Fruit fly (Drosophila melanogaster) whole organism, embryonic: ENCODE measurements around the gene AGO2.
A peak's percentile ranks its signal among the peaks of the same experiment; 100 is the strongest.

ENCODE experiments used
- Atf3 ChIP-seq: fragments of 200-800 bp; sonication (Bioruptor generic); optimal IDR thresholded peaks from 3 replicates; lab custom pipeline; 2016; ENCODE audit warnings: missing biosample characterization, missing genetic modification characterization
- BtbVII ChIP-seq: fragments of 200-800 bp; sonication (Bioruptor generic); optimal IDR thresholded peaks from 3 replicates; lab custom pipeline; 2017; ENCODE audit warnings: missing biosample characterization, mild to moderate bottlenecking, missing genetic modification characterization
- CG10147 ChIP-seq: fragments of 200-800 bp; sonication (Bioruptor generic); optimal IDR thresholded peaks from 2 replicates; lab custom pipeline; 2019; ENCODE audit warnings: missing biosample characterization, mild to moderate bottlenecking, missing genetic modification characterization, moderate library complexity
- CG10431 ChIP-seq: fragments of 200-800 bp; sonication (Bioruptor generic); optimal IDR thresholded peaks from 3 replicates; lab custom pipeline; 2018; ENCODE audit warnings: missing biosample characterization, mild to moderate bottlenecking, missing genetic modification characterization
- CG10543 ChIP-seq: fragments of 200-800 bp; sonication (Bioruptor generic); optimal IDR thresholded peaks from 3 replicates; lab custom pipeline; 2017; ENCODE audit warnings: missing biosample characterization, mild to moderate bottlenecking, missing genetic modification characterization, moderate library complexity
- CG12155 ChIP-seq: fragments of 200-800 bp; sonication (Bioruptor generic); optimal IDR thresholded peaks from 3 replicates; lab custom pipeline; 2016; ENCODE audit warnings: missing biosample characterization, missing genetic modification characterization
- CG12299 ChIP-seq: fragments of 200-800 bp; sonication (Bioruptor generic); optimal IDR thresholded peaks from 2 replicates; lab custom pipeline; 2018; ENCODE audit warnings: missing biosample characterization, mild to moderate bottlenecking, missing genetic modification characterization
- CG13624 ChIP-seq: fragments of 200-800 bp; sonication (Bioruptor generic); optimal IDR thresholded peaks from 2 replicates; lab custom pipeline; 2016; ENCODE audit warnings: missing biosample characterization, missing genetic modification characterization
- CG13775 ChIP-seq: fragments of 200-800 bp; sonication (Bioruptor generic); optimal IDR thresholded peaks from 3 replicates; lab custom pipeline; 2017; ENCODE audit warnings: missing biosample characterization, mild to moderate bottlenecking, missing genetic modification characterization
- CG17186 ChIP-seq: fragments of 200-800 bp; sonication (Bioruptor generic); optimal IDR thresholded peaks from 3 replicates; lab custom pipeline; 2017; ENCODE audit warnings: missing biosample characterization, missing genetic modification reagents, missing genetic modification characterization
- CG18764 ChIP-seq: fragments of 200-800 bp; sonication (Bioruptor generic); optimal IDR thresholded peaks from 3 replicates; lab custom pipeline; 2016; ENCODE audit warnings: missing biosample characterization, missing genetic modification characterization
- CG2120 ChIP-seq: fragments of 200-800 bp; sonication (Bioruptor generic); optimal IDR thresholded peaks from 3 replicates; lab custom pipeline; 2016; ENCODE audit warnings: missing biosample characterization, missing genetic modification characterization
- CG30020 ChIP-seq: fragments of 200-800 bp; optimal IDR thresholded peaks from 2 replicates; lab custom pipeline; 2019; ENCODE audit warnings: missing biosample characterization, mild to moderate bottlenecking, missing genetic modification characterization, moderate library complexity
- CG31365 ChIP-seq: fragments of 200-800 bp; sonication (Bioruptor generic); optimal IDR thresholded peaks from 2 replicates; lab custom pipeline; 2018; ENCODE audit warnings: missing biosample characterization, mild to moderate bottlenecking, missing genetic modification characterization
- CG34376 ChIP-seq: fragments of 200-800 bp; sonication (Bioruptor generic); optimal IDR thresholded peaks from 2 replicates; lab custom pipeline; 2018; ENCODE audit warnings: missing biosample characterization, mild to moderate bottlenecking, missing genetic modification characterization
- CG3995 ChIP-seq: fragments of 200-800 bp; sonication (Bioruptor generic); optimal IDR thresholded peaks from 3 replicates; lab custom pipeline; 2016; ENCODE audit warnings: missing biosample characterization, missing genetic modification characterization
- CG4617 ChIP-seq: fragments of 200-800 bp; sonication (Bioruptor generic); optimal IDR thresholded peaks from 3 replicates; lab custom pipeline; 2016; ENCODE audit warnings: missing biosample characterization, missing genetic modification characterization, borderline replicate concordance
- CG4820 ChIP-seq: fragments of 200-800 bp; sonication (Bioruptor generic); optimal IDR thresholded peaks from 3 replicates; lab custom pipeline; 2016; ENCODE audit warnings: missing biosample characterization, missing genetic modification characterization
- CG6272 ChIP-seq: fragments of 200-800 bp; sonication (Bioruptor generic); IDR thresholded peaks from 2 replicates; pipeline ENCODE4 v1.3.6; 2022; ENCODE audit warnings: missing biosample characterization, missing genetic modification characterization
- CG8944 ChIP-seq: fragments of 200-800 bp; sonication (Bioruptor generic); optimal IDR thresholded peaks from 3 replicates; lab custom pipeline; 2016; ENCODE audit warnings: missing biosample characterization, missing genetic modification characterization
- CG9437 ChIP-seq: fragments of 200-800 bp; sonication (Bioruptor generic); optimal IDR thresholded peaks from 2 replicates; lab custom pipeline; 2018; ENCODE audit warnings: missing biosample characterization, mild to moderate bottlenecking, missing genetic modification characterization
- CG9727 ChIP-seq: fragments of 200-800 bp; sonication (Bioruptor generic); optimal IDR thresholded peaks from 3 replicates; lab custom pipeline; 2017; ENCODE audit warnings: missing biosample characterization, mild to moderate bottlenecking, missing genetic modification characterization
- CG9797 ChIP-seq: fragments of 200-800 bp; sonication (Bioruptor generic); optimal IDR thresholded peaks from 3 replicates; lab custom pipeline; 2018; ENCODE audit warnings: missing biosample characterization, mild to moderate bottlenecking, missing genetic modification characterization
- Chrac-16 ChIP-seq: fragments of 200-800 bp; sonication (Bioruptor generic); optimal IDR thresholded peaks from 3 replicates; lab custom pipeline; 2016; ENCODE audit warnings: missing biosample characterization, missing genetic modification characterization
- CrebB ChIP-seq: fragments of 200-800 bp; sonication (Bioruptor generic); optimal IDR thresholded peaks from 3 replicates; lab custom pipeline; 2018; ENCODE audit warnings: missing biosample characterization, mild to moderate bottlenecking, missing genetic modification characterization
- Dad ChIP-seq: fragments of 200-800 bp; sonication (Bioruptor generic); optimal IDR thresholded peaks from 3 replicates; lab custom pipeline; 2016; ENCODE audit warnings: missing biosample characterization, missing genetic modification characterization
- Dfd ChIP-seq, 2 experiments: fragments of >200 bp; optimal IDR thresholded peaks; 2 replicates each; lab custom pipeline; 2017; ENCODE audit warnings: missing biosample characterization in 2 of 2, missing genetic modification characterization in 2 of 2
- Fer2 ChIP-seq: fragments of 200-800 bp; sonication (Bioruptor generic); optimal IDR thresholded peaks from 2 replicates; lab custom pipeline; 2018; ENCODE audit warnings: missing biosample characterization, mild to moderate bottlenecking, missing genetic modification characterization, moderate library complexity
- Gsc ChIP-seq: fragments of 200-800 bp; sonication (Bioruptor generic); IDR thresholded peaks from 2 replicates; pipeline ENCODE4 v1.3.6; 2022; ENCODE audit warnings: missing biosample characterization, missing genetic modification characterization
- HLH3B ChIP-seq: fragments of 200-800 bp; sonication (Bioruptor generic); IDR thresholded peaks from 2 replicates; pipeline ENCODE4 v1.3.6; 2022; ENCODE audit warnings: missing biosample characterization, missing genetic modification characterization
- Mrtf ChIP-seq: fragments of 200-800 bp; sonication (Bioruptor generic); IDR thresholded peaks from 3 replicates; pipeline ENCODE4 v1.3.6; 2022; ENCODE audit warnings: missing biosample characterization, missing genetic modification characterization
- NFAT ChIP-seq: fragments of 200-800 bp; sonication (Bioruptor generic); IDR thresholded peaks from 2 replicates; pipeline ENCODE4 v1.3.6; 2022; ENCODE audit warnings: missing biosample characterization, missing genetic modification characterization
- Pdp1 ChIP-seq, 2 experiments: fragments of 200-800 bp; sonication (Bioruptor generic); optimal IDR thresholded peaks; 3 replicates each; lab custom pipeline; 2016; ENCODE audit warnings: missing biosample characterization in 2 of 2, missing genetic modification characterization in 2 of 2, mild to moderate bottlenecking in 1 of 2, moderate library complexity in 1 of 2
- Vsx1 ChIP-seq: fragments of 200-800 bp; sonication (Bioruptor generic); optimal IDR thresholded peaks from 2 replicates; lab custom pipeline; 2017; ENCODE audit warnings: missing biosample characterization, mild to moderate bottlenecking, missing genetic modification characterization, missing genetic modification reagents
- ac ChIP-seq: fragments of 200-800 bp; sonication (Bioruptor generic); optimal IDR thresholded peaks from 3 replicates; lab custom pipeline; 2017; ENCODE audit warnings: missing biosample characterization, mild to moderate bottlenecking, missing genetic modification characterization
- ap ChIP-seq: fragments of 200-800 bp; sonication (Bioruptor generic); IDR thresholded peaks from 2 replicates; pipeline ENCODE4 v1.3.6; 2022; ENCODE audit warnings: missing biosample characterization, missing genetic modification characterization
- az2 ChIP-seq: fragments of 200-800 bp; sonication (Bioruptor generic); optimal IDR thresholded peaks from 3 replicates; lab custom pipeline; 2016; ENCODE audit warnings: missing biosample characterization, missing genetic modification characterization
- cad ChIP-seq: fragments of >200 bp; optimal IDR thresholded peaks from 2 replicates; lab custom pipeline; 2017; ENCODE audit warnings: missing biosample characterization, missing genetic modification characterization
- dmrt11E ChIP-seq: fragments of 200-800 bp; sonication (Bioruptor generic); optimal IDR thresholded peaks from 3 replicates; lab custom pipeline; 2018; ENCODE audit warnings: missing biosample characterization, mild to moderate bottlenecking, missing genetic modification characterization, moderate library complexity
- ftz-f1 ChIP-seq: fragments of 200-800 bp; sonication (Bioruptor generic); optimal IDR thresholded peaks from 2 replicates; lab custom pipeline; 2016; ENCODE audit warnings: missing biosample characterization, missing genetic modification characterization
- hbn ChIP-seq: fragments of 200-800 bp; sonication (Bioruptor generic); IDR thresholded peaks from 2 replicates; pipeline ENCODE4 v1.3.6; 2022; ENCODE audit warnings: missing biosample characterization, missing genetic modification characterization; ENCODE audit not compliant: partially characterized antibody
- kah ChIP-seq: fragments of 200-800 bp; sonication (Bioruptor generic); optimal IDR thresholded peaks from 2 replicates; lab custom pipeline; 2018; ENCODE audit warnings: missing biosample characterization, mild to moderate bottlenecking, missing genetic modification characterization
- kay ChIP-seq: fragments of 200-800 bp; sonication (Bioruptor generic); optimal IDR thresholded peaks from 2 replicates; lab custom pipeline; 2016; ENCODE audit warnings: missing biosample characterization, missing genetic modification characterization
- kni ChIP-seq: fragments of 200-800 bp; sonication (Bioruptor generic); optimal IDR thresholded peaks from 3 replicates; lab custom pipeline; 2017; ENCODE audit warnings: mild to moderate bottlenecking, missing biosample characterization, missing genetic modification reagents, missing genetic modification characterization
- shn ChIP-seq: fragments of 200-800 bp; sonication (Bioruptor generic); optimal IDR thresholded peaks from 3 replicates; lab custom pipeline; 2016; ENCODE audit warnings: missing biosample characterization, missing genetic modification characterization
- sqz ChIP-seq: fragments of 200-800 bp; sonication (Bioruptor generic); optimal IDR thresholded peaks from 3 replicates; lab custom pipeline; 2018; ENCODE audit warnings: missing biosample characterization, mild to moderate bottlenecking, missing genetic modification characterization
- sug ChIP-seq: fragments of 200-800 bp; optimal IDR thresholded peaks from 2 replicates; lab custom pipeline; 2019; ENCODE audit warnings: missing biosample characterization, mild to moderate bottlenecking, missing genetic modification characterization, moderate library complexity
- tgo ChIP-seq: fragments of 200-800 bp; sonication (Bioruptor generic); IDR thresholded peaks from 3 replicates; pipeline ENCODE4 v1.3.6; 2022; ENCODE audit warnings: missing biosample characterization, missing genetic modification characterization
- vfl ChIP-seq: fragments of 200-800 bp; sonication (Bioruptor generic); optimal IDR thresholded peaks from 2 replicates; lab custom pipeline; 2016; ENCODE audit warnings: missing biosample characterization, missing genetic modification characterization
- wek ChIP-seq: fragments of 200-800 bp; sonication (Bioruptor generic); optimal IDR thresholded peaks from 3 replicates; lab custom pipeline; 2018; ENCODE audit warnings: missing biosample characterization, mild to moderate bottlenecking, missing genetic modification characterization, moderate library complexity
- yki ChIP-seq: fragments of >200 bp; optimal IDR thresholded peaks from 3 replicates; lab custom pipeline; 2018

The AGO2 gene

dm6 chr3L:15508233-15508632, 45.7 kb upstream of the AGO2 start, which contains the start of gene CG7841 (continued):
- TF ChIP-seq CG13624 (GFP tag; lab: Kevin White, UChicago) (peak; percentile 97), CG4820 (GFP tag; lab: Kevin White, UChicago) (peak; percentile 100), BtbVII (GFP tag; lab: Kevin White, UChicago) (peak; percentile 99), CrebB (tag; lab: Kevin White, UChicago) (peak; percentile 99), Pdp1 (GFP tag; optimal IDR thresholded peaks at IDR 0.05; lab: Kevin White, UChicago) (peak; percentile 93 to 97), ap (GFP tag; lab: Robert Waterston, UW) (peak; percentile 94; the same call in 1 of the 2 replicates), kay (GFP tag; lab: Kevin White, UChicago) (peak; percentile 93), CG12155 (GFP tag; lab: Kevin White, UChicago) (peak; percentile 94), CG4617 (GFP tag; lab: Kevin White, UChicago) (peak; percentile 82), sug (peak; percentile 99), CG9797 (GFP tag; lab: Kevin White, UChicago) (peak; percentile 66), Vsx1 (GFP tag; lab: Kevin White, UChicago) (peak; percentile 95), Mrtf (GFP tag; lab: Robert Waterston, UW) (no peak; the same call in 2 of the 3 replicates), yki (lab: Kevin White, UChicago) (peak; percentile 51), tgo (GFP tag; lab: Robert Waterston, UW) (peak; percentile 95), vfl (peak; percentile 96), hbn (GFP tag; lab: Robert Waterston, UW) (no peak), CG9727 (GFP tag; lab: Kevin White, UChicago) (peak; percentile 99), CG3995 (peak; percentile 80), Fer2 (tag; lab: Kevin White, UChicago) (peak; percentile 96), CG2120 (peak; percentile 98), CG17186 (GFP tag; lab: Kevin White, UChicago) (peak; percentile 85), CG12299 (peak; percentile 99), CG10543 (GFP tag; lab: Kevin White, UChicago) (peak; percentile 99), Atf3 (GFP tag; lab: Kevin White, UChicago) (peak; percentile 94), sqz (GFP tag; lab: Kevin White, UChicago) (peak; percentile 97), CG6272 (GFP tag; lab: Robert Waterston, UW) (no peak; the same call in 1 of the 2 replicates), ftz-f1 (GFP tag; lab: Kevin White, UChicago) (peak; percentile 66), CG34376 (peak; percentile 99), NFAT (no peak; the same call in 1 of the 2 replicates), Gsc (GFP tag; lab: Robert Waterston, UW) (no peak), CG10431 (GFP tag; lab: Kevin White, UChicago) (peak; percentile 96), CG31365 (tag; lab: Kevin White, UChicago) (peak; percentile 94), shn (peak; percentile 96), dmrt11E (peak; percentile 99), ac (GFP tag; lab: Kevin White, UChicago) (peak; percentile 95), az2 (GFP tag; lab: Kevin White, UChicago) (peak; percentile 97), CG30020 (tag; lab: Kevin White, UChicago) (peak; percentile 89), CG8944 (peak; percentile 93), cad (GFP tag; lab: Kevin White, UChicago) (no peak), Dfd (GFP tag; optimal IDR thresholded peaks at IDR 0.05; lab: Kevin White, UChicago) (no peak), wek (GFP tag; lab: Kevin White, UChicago) (peak; percentile 95), Dad (GFP tag; lab: Kevin White, UChicago) (peak; percentile 96), kah (GFP tag; lab: Kevin White, UChicago) (peak; percentile 97), CG10147 (peak; percentile 98), kni (GFP tag; lab: Kevin White, UChicago) (peak; percentile 96), Chrac-16 (GFP tag; lab: Kevin White, UChicago) (peak; percentile 96), HLH3B (GFP tag; lab: Robert Waterston, UW) (peak; percentile 96; the same call in 1 of the 2 replicates), CG13775 (GFP tag; lab: Kevin White, UChicago) (peak; percentile 98), CG9437 (peak; percentile 90), CG18764 (GFP tag; lab: Kevin White, UChicago) (peak; percentile 94)
